Worm (Caenorhabditis elegans): ENCODE measurements around the gene dsl-2.

DNA sequence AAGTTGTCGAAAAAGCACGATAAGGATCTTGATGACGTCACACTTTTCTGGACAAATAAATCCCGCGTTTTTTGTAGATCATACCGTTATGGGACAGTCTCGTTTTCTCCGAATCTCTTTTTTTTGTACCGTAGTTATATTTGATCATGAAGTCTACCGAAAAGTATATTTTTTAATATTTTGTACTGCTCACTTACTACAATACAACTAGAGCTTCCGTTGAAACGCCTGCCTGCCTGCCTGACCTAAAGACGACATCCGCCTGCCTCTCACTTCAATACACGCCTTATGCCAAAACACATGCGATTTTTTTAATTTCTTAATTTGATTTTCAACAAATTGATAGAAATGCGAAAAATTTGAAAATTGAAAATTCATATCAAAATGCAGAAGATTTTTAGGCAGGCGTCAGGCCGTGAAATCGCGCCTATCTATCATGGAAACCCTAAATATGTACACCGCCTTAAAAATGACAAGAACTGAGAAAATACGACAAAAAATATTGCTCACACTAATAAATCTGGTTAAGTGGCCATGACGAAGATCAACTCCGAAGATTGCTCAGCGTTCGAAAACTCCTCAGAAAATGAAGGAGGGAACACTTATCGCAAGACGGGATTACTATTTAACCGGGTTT is 20.9 kb upstream of the dsl-2 start, which contains the start of gene W09G12.8:
- no peak for TF ChIP-seq ceh-82 (tag; optimal IDR thresholded peaks at IDR 0.05)
- TF ChIP-seq lin-39 (tag; optimal IDR thresholded peaks at IDR 0.05), result no peak
- TF ChIP-seq sma-3 (GFP tag; optimal IDR thresholded peaks at IDR 0.05), result no peak

Data from whole organism, L2 larva.